4 fruit fly cellular contexts compared by ENCODE assay signal in genomic region chrX:14824690-14825469, dm6.
TF ChIP-seq lines count a peak whose summit lies in the region.

No protein-coding gene starts in this region.

- TF ChIP-seq CTCF in whole organism, embryonic (GFP tag; optimal IDR thresholded peaks at IDR 0.05; lab: Kevin White, UChicago): no peak

TF ChIP-seq in whole organism, embryonic, 481 proteins besides CTCF, POLR2A, EP300 and RAD21 (continues in another document):
- no peak for TF ChIP-seq Sox100B (GFP tag; optimal IDR thresholded peaks at IDR 0.05; lab: Kevin White, UChicago)
- no peak for TF ChIP-seq cwo (GFP tag; optimal IDR thresholded peaks at IDR 0.05; lab: Kevin White, UChicago)
- no peak for TF ChIP-seq zen2 (GFP tag; IDR thresholded peaks at IDR 0.05; lab: Robert Waterston, UW; ENCODE audit: partially characterized antibody)
- no peak for TF ChIP-seq ro (GFP tag; IDR thresholded peaks at IDR 0.05; lab: Robert Waterston, UW)
- peak; percentile 48 for TF ChIP-seq CG3065 (GFP tag; optimal IDR thresholded peaks at IDR 0.05; lab: Kevin White, UChicago)
- TF ChIP-seq NC2α (GFP tag; optimal IDR thresholded peaks at IDR 0.05; lab: Kevin White, UChicago): no peak
- TF ChIP-seq CG8765 (GFP tag; IDR thresholded peaks at IDR 0.05; lab: Robert Waterston, UW): no peak
- TF ChIP-seq lbe (GFP tag; optimal IDR thresholded peaks at IDR 0.05; lab: Kevin White, UChicago): no peak
- no peak for TF ChIP-seq tap (tag; optimal IDR thresholded peaks at IDR 0.05; lab: Kevin White, UChicago)
- TF ChIP-seq Trl (optimal IDR thresholded peaks at IDR 0.05; lab: Kevin White, UChicago): peak; percentile 35 to 44
- no peak for TF ChIP-seq Trl (GFP tag; optimal IDR thresholded peaks at IDR 0.05; lab: Kevin White, UChicago)
- no peak for TF ChIP-seq CG13424 (tag; optimal IDR thresholded peaks at IDR 0.05; lab: Kevin White, UChicago)
- no peak for TF ChIP-seq unpg (GFP tag; optimal IDR thresholded peaks at IDR 0.05; lab: Kevin White, UChicago)
- no peak for TF ChIP-seq CG15696 (tag; optimal IDR thresholded peaks at IDR 0.05; lab: Kevin White, UChicago)
- peak; percentile 94 for TF ChIP-seq onecut (GFP tag; IDR thresholded peaks at IDR 0.05; lab: Robert Waterston, UW)
- TF ChIP-seq crp (GFP tag; optimal IDR thresholded peaks at IDR 0.05; lab: Kevin White, UChicago): no peak
- no peak for TF ChIP-seq CG10366 (GFP tag; IDR thresholded peaks at IDR 0.05; lab: Robert Waterston, UW)
- no peak for TF ChIP-seq zfh2 (GFP tag; optimal IDR thresholded peaks at IDR 0.05; lab: Kevin White, UChicago)
- no peak for TF ChIP-seq Ssrp (tag; optimal IDR thresholded peaks at IDR 0.05; lab: Kevin White, UChicago)
- no peak for TF ChIP-seq CG31388 (GFP tag; optimal IDR thresholded peaks at IDR 0.05; lab: Kevin White, UChicago)
- no peak for TF ChIP-seq chif (GFP tag; optimal IDR thresholded peaks at IDR 0.05; lab: Kevin White, UChicago)
- TF ChIP-seq pnt (GFP tag; optimal IDR thresholded peaks at IDR 0.05; lab: Kevin White, UChicago): no peak
- TF ChIP-seq Dek (tag; optimal IDR thresholded peaks at IDR 0.05; lab: Kevin White, UChicago): no peak
- TF ChIP-seq CG1832 (GFP tag; optimal IDR thresholded peaks at IDR 0.05; lab: Kevin White, UChicago): peak; percentile 42

TF ChIP-seq in whole organism, prepupa, 60 proteins besides CTCF, POLR2A, EP300 and RAD21:
- TF ChIP-seq svp (GFP tag; lab: Kevin White, UChicago) (peak; percentile 62), Smox (GFP tag; optimal IDR thresholded peaks at IDR 0.05; lab: Kevin White, UChicago) (no peak)

TF ChIP-seq in whole organism, pupa, 21 proteins besides CTCF, POLR2A, EP300 and RAD21:
- TF ChIP-seq CG4496 (GFP tag; IDR thresholded peaks at IDR 0.05; lab: Robert Waterston, UW): 0 out of 3 replicates have a peak, but pooled peaks have one; percentile 7
- TF ChIP-seq CG17806 (tag; optimal IDR thresholded peaks at IDR 0.05; lab: Kevin White, UChicago): no peak

TF ChIP-seq in whole organism, wandering third instar larva, 38 proteins besides CTCF, POLR2A, EP300 and RAD21:
- TF ChIP-seq Rel (GFP tag; optimal IDR thresholded peaks at IDR 0.05; lab: Kevin White, UChicago) (no peak), Rel (tag; optimal IDR thresholded peaks at IDR 0.05; lab: Kevin White, UChicago) (no peak), Vsx2 (GFP tag; optimal IDR thresholded peaks at IDR 0.05; lab: Kevin White, UChicago; ENCODE audit: partially characterized antibody) (no peak), Dif (GFP tag; optimal IDR thresholded peaks at IDR 0.05; lab: Kevin White, UChicago; ENCODE audit: partially characterized antibody) (peak; percentile 19), Jra (GFP tag; optimal IDR thresholded peaks at IDR 0.05; lab: Kevin White, UChicago) (no peak), psq (GFP tag; optimal IDR thresholded peaks at IDR 0.05; lab: Kevin White, UChicago) (peak; percentile 75)
TF ChIP-seq in whole organism, wandering third instar larva: peak in this region for 2.
